Worm (Caenorhabditis elegans): ENCODE measurements around the gene Y41D4A.4.
A peak's percentile ranks its signal among the peaks of the same experiment; 100 is the strongest.

Y41D4A.4 gene

ce11 chrIV:1769074-1769473 is 23.3 kb downstream of the Y41D4A.4 start:
- 0 out of 4 replicates have a peak, but pooled peaks of 1 of the 2 experiments have one; percentile 11 for TF ChIP-seq madf-5 (GFP tag; IDR thresholded peaks at IDR 0.05)
- TF ChIP-seq hmg-1.1 (GFP tag; IDR thresholded peaks at IDR 0.05): no peak
- TF ChIP-seq ZK546.5 (tag; optimal IDR thresholded peaks at IDR 0.05): no peak
- no peak for TF ChIP-seq Y105C5A.15 (GFP tag; IDR thresholded peaks at IDR 0.05)
- peak; percentile 19 for TF ChIP-seq aha-1 (tag)
- TF ChIP-seq ceh-32 (tag; optimal IDR thresholded peaks at IDR 0.05; ENCODE audit: poor library complexity): no peak
- TF ChIP-seq php-3 (GFP tag; IDR thresholded peaks at IDR 0.05): no peak
- no peak for TF ChIP-seq lin-29 (GFP tag; IDR thresholded peaks at IDR 0.05)
- TF ChIP-seq zfp-3 (GFP tag; conservative IDR thresholded peaks at IDR 0.05): no peak
- no peak for TF ChIP-seq lsy-2 (tag; optimal IDR thresholded peaks at IDR 0.05)
- no peak for TF ChIP-seq D1046.2 (GFP tag; IDR thresholded peaks at IDR 0.05)
- TF ChIP-seq nhr-11 (tag; optimal IDR thresholded peaks at IDR 0.05): no peak
- peak; percentile 50; the same call in 1 of the 2 replicates for TF ChIP-seq egl-43 (GFP tag; IDR thresholded peaks at IDR 0.05)
- peak; percentile 98 for TF ChIP-seq set-16 (GFP tag; IDR thresholded peaks at IDR 0.05)
- peak; percentile 20; the same call in 1 of the 2 replicates for TF ChIP-seq pha-4 (GFP tag; IDR thresholded peaks at IDR 0.05)
- TF ChIP-seq pha-4 (tag; optimal IDR thresholded peaks at IDR 0.05): no peak
- no peak for TF ChIP-seq lin-13 (GFP tag; optimal IDR thresholded peaks at IDR 0.05)
- TF ChIP-seq lin-39 (tag; optimal IDR thresholded peaks at IDR 0.05): no peak
- TF ChIP-seq egl-27 (tag; optimal IDR thresholded peaks at IDR 0.05): no peak
- TF ChIP-seq spr-3 (GFP tag; optimal IDR thresholded peaks at IDR 0.05): peak; percentile 10
- no peak for TF ChIP-seq dmd-6 (GFP tag; IDR thresholded peaks at IDR 0.05)
- TF ChIP-seq nhr-102 (tag; optimal IDR thresholded peaks at IDR 0.05): no peak

- TF ChIP-seq mxl-3 (GFP tag; optimal IDR thresholded peaks at IDR 0.05) (no peak), lin-39 (tag; optimal IDR thresholded peaks at IDR 0.05) (no peak), F10B5.3 (tag; optimal IDR thresholded peaks at IDR 0.05) (no peak)
Measured at ce11 chrIV:1771843-1772242, 26.0 kb downstream of the Y41D4A.4 start, which contains the start of gene Y41D4A.1. TSS of gene Y41D4A.1 (plus strand) at chrIV:1772143.

- TF ChIP-seq set-16 (GFP tag; IDR thresholded peaks at IDR 0.05) (peak; percentile 23; the same call in 1 of the 2 replicates), madf-9 (GFP tag; conservative IDR thresholded peaks at IDR 0.05) (no peak), unc-62 (GFP tag; optimal IDR thresholded peaks at IDR 0.05 in 1 of 2) (peak in 1 of 2 experiments; percentile 42), unc-62 (tag; optimal IDR thresholded peaks at IDR 0.05) (no peak)
Measured at ce11 chrIV:1781559-1781958, 35.8 kb downstream of the Y41D4A.4 start, which contains the start of gene frpr-19. TSS of gene frpr-19 (minus strand) at chrIV:1781659.

ce11 chrIV:1785156-1785555 is 39.4 kb downstream of the Y41D4A.4 start:
- TF ChIP-seq nhr-102 (tag; optimal IDR thresholded peaks at IDR 0.05) (no peak), ztf-7 (tag; optimal IDR thresholded peaks at IDR 0.05) (no peak), ceh-82 (tag; optimal IDR thresholded peaks at IDR 0.05) (no peak), zip-11 (GFP tag; IDR thresholded peaks at IDR 0.05) (no peak), zag-1 (tag; optimal IDR thresholded peaks at IDR 0.05) (no peak), mxl-3 (GFP tag; optimal IDR thresholded peaks at IDR 0.05) (no peak), zfp-3 (GFP tag; conservative IDR thresholded peaks at IDR 0.05) (no peak)

- TF ChIP-seq aly-2 (tag; optimal IDR thresholded peaks at IDR 0.05) (no peak), aha-1 (tag) (peak; percentile 50), set-16 (GFP tag; IDR thresholded peaks at IDR 0.05) (peak; percentile 52), dmd-8 (GFP tag; IDR thresholded peaks at IDR 0.05) (0 out of 2 replicates have a peak, but pooled peaks have one; percentile 29)
Measured at ce11 chrIV:1790677-1791076, 44.9 kb downstream of the Y41D4A.4 start.

- peak; percentile 72 for TF ChIP-seq aha-1 (tag)
- TF ChIP-seq ZK546.5 (tag; optimal IDR thresholded peaks at IDR 0.05): no peak
- TF ChIP-seq snpc-1.2 (GFP tag; IDR thresholded peaks at IDR 0.05): no peak
- TF ChIP-seq ces-1 (GFP tag; optimal IDR thresholded peaks at IDR 0.05): no peak
- no peak for TF ChIP-seq fkh-10 (GFP tag; optimal IDR thresholded peaks at IDR 0.05)
- no peak for TF ChIP-seq lir-3 (tag; optimal IDR thresholded peaks at IDR 0.05)
- TF ChIP-seq ctbp-1 (GFP tag; IDR thresholded peaks at IDR 0.05): no peak
- TF ChIP-seq ztf-11 (tag; optimal IDR thresholded peaks at IDR 0.05): no peak
- no peak for TF ChIP-seq vab-7 (GFP tag; IDR thresholded peaks at IDR 0.05)
- TF ChIP-seq unc-62 (GFP tag; optimal IDR thresholded peaks at IDR 0.05 in 1 of 2): peak in 1 of 2 experiments; percentile 15
- TF ChIP-seq unc-62 (tag; optimal IDR thresholded peaks at IDR 0.05): no peak
- TF ChIP-seq lin-39 (tag; optimal IDR thresholded peaks at IDR 0.05): no peak
- TF ChIP-seq F49E8.2 (tag; optimal IDR thresholded peaks at IDR 0.05; ENCODE audit: borderline replicate concordance): no peak
Measured at ce11 chrIV:1791775-1792174, 46.0 kb downstream of the Y41D4A.4 start.
